Worm (Caenorhabditis elegans) whole organism, L4/young adult: ENCODE data around the gene gcl-1.

Experiments
- W03F9.2 ChIP-seq: fragments of 150-350 bp; optimal IDR thresholded peaks from 2 replicates; lab custom pipeline; 2014; ENCODE audit warnings: missing biosample characterization, missing genetic modification characterization
- dao-5 ChIP-seq: sonication (generic microtip); optimal IDR thresholded peaks from 2 replicates; lab custom pipeline; 2016; ENCODE audit warnings: missing genotype, missing genetic modification characterization, moderate library complexity, missing compliant biosample characterization
- him-1 ChIP-seq: sonication (generic microtip); optimal IDR thresholded peaks from 2 replicates; lab custom pipeline; 2016; ENCODE audit warnings: missing genotype, missing genetic modification reagents, missing genetic modification characterization, missing compliant biosample characterization

gcl-1 gene

DNA sequence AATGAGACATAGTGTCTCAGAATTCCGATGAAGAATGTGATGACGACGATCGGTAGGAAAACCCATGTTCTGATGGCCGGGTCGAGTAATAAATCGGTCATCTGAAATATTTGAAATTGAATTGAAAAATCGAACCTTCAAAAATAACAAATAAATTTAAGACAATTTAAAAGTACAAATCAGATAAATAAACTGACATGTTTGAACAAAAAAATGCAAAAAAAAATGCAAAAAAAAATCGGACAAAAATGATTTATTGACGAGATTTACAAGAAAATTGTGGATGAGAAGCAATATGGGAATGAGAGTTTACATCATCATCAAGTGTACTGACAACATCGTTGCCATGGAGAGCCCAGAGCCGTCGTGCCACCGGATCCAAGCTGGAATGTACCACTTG is 30.9 kb downstream of the gcl-1 start, which contains the start of gene emc-3:
Gene emc-3 (minus strand): TSS at position 101 of the 400 bp plus-strand sequence.
- TF ChIP-seq dao-5, result no peak

DNA sequence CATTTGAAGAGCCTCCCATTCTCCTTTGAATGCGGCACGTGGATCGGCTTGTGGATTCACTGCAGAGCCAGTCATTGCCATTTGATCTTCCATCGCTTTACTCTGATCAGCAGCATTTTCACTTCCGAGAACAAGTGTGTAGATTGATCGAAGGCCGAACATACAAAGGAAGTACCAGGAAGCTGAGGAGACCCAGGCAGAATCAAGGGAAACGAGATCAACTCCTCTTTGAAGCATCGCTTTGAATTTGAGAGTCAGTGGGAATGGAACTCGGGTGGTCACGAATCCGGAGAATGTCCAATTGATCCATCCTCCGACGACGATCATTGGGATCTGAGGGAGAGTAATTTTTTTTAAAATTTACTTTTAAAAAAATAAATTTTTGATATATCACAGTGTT is 32.2 kb downstream of the gcl-1 start:
- TF ChIP-seq W03F9.2 (tag; lab: Kevin White, UChicago) (no peak), dao-5 (no peak), him-1 (no peak)

DNA sequence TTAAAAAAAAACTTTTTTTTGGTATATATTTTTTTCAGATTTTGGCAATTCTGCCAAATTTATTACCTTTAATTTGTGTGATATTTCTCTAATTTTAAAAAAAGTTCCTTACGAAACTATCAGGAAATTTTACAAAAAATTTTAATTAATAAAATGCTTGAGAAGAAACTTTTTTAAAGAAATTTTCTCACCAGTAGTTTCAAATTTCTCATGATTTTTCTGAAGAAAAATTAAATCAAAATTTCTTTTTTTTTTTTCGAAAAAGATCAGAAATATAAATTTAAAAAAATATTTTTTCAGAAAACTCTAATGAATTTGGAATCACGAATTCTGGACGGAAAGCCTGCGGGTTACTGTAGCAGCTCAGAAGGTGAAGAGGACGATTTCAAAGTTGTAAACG is 35.0 kb downstream of the gcl-1 start, which contains the start of gene mau-8:
Gene mau-8 (plus strand): TSS at position 301 of the 400 bp plus-strand sequence.
- TF ChIP-seq W03F9.2 (tag; lab: Kevin White, UChicago) (no peak), him-1 (no peak), dao-5 (no peak)

DNA sequence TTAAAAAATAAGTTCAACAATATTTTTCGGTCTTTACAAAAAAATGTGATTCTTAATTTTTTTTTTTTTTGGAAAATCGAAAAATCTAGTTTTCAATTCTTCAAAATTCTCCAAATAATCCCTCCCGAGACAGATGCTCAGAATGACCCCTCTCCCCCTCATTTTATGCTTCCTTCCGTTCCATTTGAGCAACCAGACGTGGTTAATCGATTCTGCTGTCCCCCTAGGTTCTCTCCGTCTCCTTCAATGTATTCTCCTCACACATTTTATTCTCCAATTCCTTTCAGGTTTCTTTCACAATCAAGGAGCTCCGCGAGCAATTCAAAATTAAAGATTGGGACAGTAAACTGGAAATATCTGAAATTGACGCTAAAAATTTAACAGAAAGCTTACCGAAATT is 37.8 kb downstream of the gcl-1 start:
- no peak for TF ChIP-seq him-1
- TF ChIP-seq W03F9.2 (tag; lab: Kevin White, UChicago), result no peak
- TF ChIP-seq dao-5, result no peak

DNA sequence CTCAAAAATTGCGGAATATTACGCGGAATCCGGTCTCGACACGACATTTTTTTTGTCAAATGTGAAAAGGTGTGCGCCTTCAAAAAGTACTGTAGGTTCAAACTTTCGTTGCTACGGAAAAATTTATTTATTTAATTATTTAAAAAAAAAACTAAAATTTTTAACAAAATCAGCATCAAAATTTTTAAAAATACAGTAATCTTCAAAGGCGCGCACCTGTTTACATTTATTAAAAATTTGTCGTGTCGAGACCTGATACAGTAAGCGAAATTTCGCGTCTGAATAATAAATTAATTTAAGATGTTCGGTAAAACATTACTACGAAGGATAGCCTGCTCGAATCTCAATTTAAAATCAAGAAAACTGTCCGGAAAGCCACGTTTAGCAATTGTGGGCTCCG is 41.0 kb downstream of the gcl-1 start, which contains the start of gene Y62E10A.6:
Gene Y62E10A.6 (plus strand): TSS at position 301 of the 400 bp plus-strand sequence.
- TF ChIP-seq dao-5, result no peak
- no peak for TF ChIP-seq W03F9.2 (tag; lab: Kevin White, UChicago)
- no peak for TF ChIP-seq him-1

DNA sequence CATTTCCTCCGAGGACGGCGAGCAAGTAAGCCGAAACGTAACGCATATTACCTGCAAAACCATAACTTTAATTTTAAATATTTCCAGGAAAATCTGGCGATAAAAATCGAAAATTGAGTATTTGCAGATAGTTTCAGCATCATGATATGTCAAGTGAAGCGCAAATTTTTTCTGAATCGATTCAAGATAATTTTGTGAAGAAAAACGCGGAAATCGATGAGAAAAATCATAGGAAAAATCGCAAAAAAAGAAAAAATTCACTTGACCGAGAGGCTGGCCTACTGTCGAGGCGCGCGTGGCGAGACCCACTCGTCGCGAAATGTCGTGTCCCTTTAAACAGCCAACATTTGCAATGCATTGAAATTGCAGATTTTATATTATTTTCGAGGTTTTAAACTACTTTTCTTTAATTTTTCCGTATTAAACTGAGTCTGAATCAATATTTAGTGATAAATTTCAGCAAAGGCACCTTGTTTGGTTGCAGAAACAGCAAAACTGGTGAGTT is 42.4 kb downstream of the gcl-1 start, which contains the start of the genes rla-2, popl-7 and Y62E10A.24:
Gene rla-2 (minus strand): TSS at position 51 of the 505 bp plus-strand sequence.
Gene popl-7 (plus strand): TSS at position 455 of the 505 bp plus-strand sequence.
Gene Y62E10A.24 (plus strand): TSS at position 476 of the 505 bp plus-strand sequence.
- TF ChIP-seq dao-5 (no peak), W03F9.2 (tag; lab: Kevin White, UChicago) (no peak), him-1 (no peak)

DNA sequence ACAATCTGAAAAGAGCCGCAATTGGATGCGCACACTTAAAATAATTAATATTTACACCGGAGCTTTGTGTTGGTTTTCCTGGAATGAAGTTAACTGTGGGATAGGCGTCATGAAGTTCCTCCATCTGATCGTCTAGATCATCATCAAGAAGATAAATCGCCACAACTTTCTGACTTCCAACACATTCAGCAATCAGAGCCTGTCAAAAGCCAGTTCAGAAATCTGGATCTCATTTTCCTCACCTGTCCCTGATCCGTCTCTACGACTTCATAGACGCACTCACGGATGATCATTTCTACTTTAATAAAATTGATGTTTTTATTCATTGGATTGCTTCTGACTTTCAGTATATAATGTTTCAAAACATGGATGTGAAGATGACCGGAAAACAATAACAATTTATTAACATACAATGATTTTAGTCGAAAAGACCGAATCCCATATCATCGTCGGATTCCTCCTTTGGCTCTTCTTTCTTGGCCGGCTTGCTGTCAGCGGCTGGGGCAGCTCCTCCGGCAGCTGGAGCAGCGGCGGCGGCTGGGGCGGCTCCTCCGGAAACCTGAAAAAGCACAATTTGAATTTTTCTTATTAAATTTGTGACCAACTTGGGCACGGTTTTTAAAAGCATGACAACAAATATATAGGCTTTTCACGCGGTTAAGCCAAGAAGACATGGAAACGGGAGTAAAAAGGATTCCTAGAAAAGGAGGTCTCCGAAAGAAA is 43.4 kb downstream of the gcl-1 start, which contains the start of gene agt-1:
Gene agt-1 (minus strand): TSS at position 293 of the 723 bp plus-strand sequence.
- no peak for TF ChIP-seq him-1
- no peak for TF ChIP-seq dao-5
- TF ChIP-seq W03F9.2 (tag; lab: Kevin White, UChicago), result no peak

DNA sequence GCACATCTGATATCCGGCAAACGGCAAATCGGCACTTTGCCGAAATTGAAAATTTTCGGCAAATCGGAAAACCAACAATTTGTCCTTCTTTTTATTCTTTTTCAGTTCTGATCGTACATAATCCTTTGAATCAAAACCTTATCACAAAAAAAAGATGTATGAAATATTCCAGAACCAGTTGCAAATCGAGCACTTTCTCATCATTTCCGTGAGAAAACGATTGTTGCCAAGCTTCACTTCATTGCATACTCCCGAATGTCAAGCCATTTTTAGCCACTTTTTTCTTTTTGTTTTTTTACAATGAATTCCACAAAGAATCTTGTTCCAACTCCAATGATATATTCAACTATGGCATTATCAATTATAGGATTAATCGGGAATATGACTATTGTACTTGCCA is 47.8 kb downstream of the gcl-1 start, which contains the start of gene srsx-25:
Gene srsx-25 (plus strand): TSS at position 301 of the 400 bp plus-strand sequence.
- TF ChIP-seq him-1 (no peak), dao-5 (no peak), W03F9.2 (tag; lab: Kevin White, UChicago) (no peak)

DNA sequence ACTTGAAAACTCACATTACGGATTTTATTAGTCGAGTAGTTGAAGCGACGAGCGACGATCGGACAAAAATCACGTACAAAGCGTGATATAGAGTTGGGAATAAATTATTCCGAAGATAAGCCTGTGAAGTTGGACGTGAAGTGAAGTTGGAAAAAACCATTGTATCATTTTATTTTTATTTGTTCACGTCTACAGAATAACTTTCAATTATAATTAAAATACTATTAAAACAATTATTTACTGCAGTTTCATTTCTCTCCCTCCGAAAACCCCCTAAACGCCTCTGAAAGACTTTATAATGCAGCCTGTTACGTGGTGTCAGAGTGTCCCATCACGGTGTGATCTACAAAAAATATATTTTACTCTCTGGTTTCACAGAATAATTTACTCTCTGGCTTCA is 52.6 kb downstream of the gcl-1 start, which contains the start of gene Y62E10A.3:
Gene Y62E10A.3 (minus strand): TSS at position 101 of the 400 bp plus-strand sequence.
- TF ChIP-seq W03F9.2 (tag; lab: Kevin White, UChicago) (no peak), dao-5 (no peak), him-1 (no peak)

DNA sequence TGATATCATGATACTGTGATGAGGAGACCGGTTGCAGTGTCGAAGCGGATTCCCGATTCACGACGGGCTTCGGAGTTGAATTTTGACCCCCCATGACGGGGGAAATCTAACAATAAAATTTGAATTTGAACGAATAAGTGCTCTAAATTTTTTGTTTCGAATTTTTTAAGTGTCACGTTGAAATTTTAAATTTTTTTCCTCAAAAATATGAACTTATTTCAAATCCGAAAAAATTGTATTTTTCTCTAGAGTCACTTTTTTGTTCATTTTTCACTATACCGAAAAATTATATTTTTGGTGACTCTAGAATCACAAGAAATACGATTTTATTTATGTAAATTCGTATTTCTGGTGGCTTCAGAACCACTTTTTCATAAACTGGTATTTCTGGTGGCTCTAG is 54.2 kb downstream of the gcl-1 start, which contains the start of gene W02A2.8:
Gene W02A2.8 (minus strand): TSS at position 101 of the 400 bp plus-strand sequence.
- TF ChIP-seq him-1 (no peak), dao-5 (no peak), W03F9.2 (tag; lab: Kevin White, UChicago) (no peak)
